Worm (Caenorhabditis elegans) whole organism, early embryonic: ENCODE results near the gene inx-3.
A peak's percentile ranks its signal among the peaks of the same experiment; 100 is the strongest.

Experiments
- B0310.2 ChIP-seq: sonication (generic microtip); optimal IDR thresholded peaks from 2 replicates; lab custom pipeline; 2016; ENCODE audit warnings: mild to moderate bottlenecking, missing genetic modification characterization, missing compliant biosample characterization
- F13C5.2 ChIP-seq: sonication (generic microtip); optimal IDR thresholded peaks from 2 replicates; lab custom pipeline; 2017; ENCODE audit warnings: mild to moderate bottlenecking, missing genetic modification characterization, inconsistent platforms, missing compliant biosample characterization
- aly-1 ChIP-seq: sonication (generic microtip); optimal IDR thresholded peaks from 2 replicates; lab custom pipeline; 2016; ENCODE audit warnings: missing genetic modification characterization, missing compliant biosample characterization
- ama-1 ChIP-seq: fragments of 150-350 bp; optimal IDR thresholded peaks from 2 replicates; lab custom pipeline; 2014
- ceh-13 ChIP-seq: fragments of 200-800 bp; sonication (Bioruptor generic); optimal IDR thresholded peaks from 2 replicates; lab custom pipeline; 2018; ENCODE audit warnings: mild to moderate bottlenecking, missing genetic modification characterization, missing compliant biosample characterization
- ceh-36 ChIP-seq: sonication (generic microtip); optimal IDR thresholded peaks from 2 replicates; lab custom pipeline; 2016; ENCODE audit warnings: missing genetic modification characterization, inconsistent platforms, missing compliant biosample characterization
- ets-7 ChIP-seq: sonication (generic microtip); optimal IDR thresholded peaks from 2 replicates; lab custom pipeline; 2016; ENCODE audit warnings: missing genotype, missing genetic modification characterization, missing compliant biosample characterization
- flt-1 ChIP-seq: fragments of 200-800 bp; sonication (Bioruptor generic); IDR thresholded peaks from 2 replicates; pipeline ENCODE4 v1.3.6; 2022; ENCODE audit warnings: missing genetic modification characterization, missing compliant biosample characterization
- hmbx-1 ChIP-seq: sonication (generic microtip); optimal IDR thresholded peaks from 2 replicates; lab custom pipeline; 2016; ENCODE audit warnings: mild to moderate bottlenecking, missing genetic modification characterization, missing compliant biosample characterization
- hmg-4 ChIP-seq: fragments of 200-800 bp; sonication (Bioruptor generic); optimal IDR thresholded peaks from 2 replicates; lab custom pipeline; 2018; ENCODE audit warnings: mild to moderate bottlenecking, missing genetic modification characterization, missing compliant biosample characterization
- hnd-1 ChIP-seq: sonication (generic microtip); optimal IDR thresholded peaks from 2 replicates; lab custom pipeline; 2016; ENCODE audit warnings: missing genetic modification characterization, missing compliant biosample characterization
- pes-1 ChIP-seq: fragments of 200-800 bp; sonication (Bioruptor generic); IDR thresholded peaks from 2 replicates; pipeline ENCODE4 v1.3.6; 2022; ENCODE audit warnings: missing genetic modification reagents, missing genetic modification characterization, missing compliant biosample characterization
- scrt-1 ChIP-seq: fragments of 200-800 bp; sonication (Bioruptor generic); IDR thresholded peaks from 2 replicates; pipeline ENCODE4 v1.3.6; 2022; ENCODE audit warnings: missing genetic modification characterization, missing compliant biosample characterization
- sea-1 ChIP-seq: fragments of 200-800 bp; sonication (Bioruptor generic); conservative IDR thresholded peaks from 2 replicates; pipeline ENCODE4 v1.3.6; 2022; ENCODE audit warnings: missing genetic modification characterization, missing compliant biosample characterization
- tbx-11 ChIP-seq: fragments of 200-800 bp; sonication (Bioruptor generic); IDR thresholded peaks from 2 replicates; pipeline ENCODE4 v1.3.6; 2022; ENCODE audit warnings: missing genetic modification characterization, missing compliant biosample characterization
- tbx-37 ChIP-seq: fragments of 200-800 bp; sonication (Bioruptor generic); conservative IDR thresholded peaks from 2 replicates; pipeline ENCODE4 v1.3.6; 2022; ENCODE audit warnings: missing genetic modification reagents, missing genetic modification characterization, missing compliant biosample characterization
- tra-4 ChIP-seq: sonication (generic microtip); optimal IDR thresholded peaks from 2 replicates; lab custom pipeline; 2017; ENCODE audit warnings: missing genetic modification characterization, missing compliant biosample characterization

Gene inx-3

DNA sequence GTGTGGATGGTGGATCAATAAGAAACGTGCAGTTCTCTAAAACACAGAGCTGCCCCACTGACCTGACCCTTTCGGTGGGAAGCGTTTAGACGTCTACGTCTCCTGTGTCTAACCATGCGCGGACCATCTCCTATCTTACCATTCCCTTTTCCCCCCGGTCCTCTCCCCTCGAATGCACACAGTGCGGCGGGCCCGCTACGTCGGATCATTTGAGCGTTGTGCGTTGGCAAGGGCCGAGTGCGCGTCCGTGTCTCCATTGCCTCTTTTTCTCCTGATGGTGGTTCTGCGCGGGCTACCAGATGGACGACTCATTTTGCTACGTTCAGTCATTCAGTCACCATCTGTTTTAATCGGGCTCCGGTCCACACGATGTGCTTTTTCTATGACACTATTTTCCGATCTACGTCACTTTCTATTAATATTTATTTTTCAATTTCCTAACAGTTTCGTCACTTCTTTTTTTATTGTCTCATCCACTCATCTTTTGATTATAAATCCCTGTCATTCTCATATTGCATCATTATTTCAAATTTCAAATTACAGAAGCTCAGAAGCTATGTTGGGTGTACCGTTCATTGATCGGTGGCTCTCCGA is at the start of gene inx-3:
TSS of gene inx-3 (plus strand) at position 544 of the 594 bp plus-strand sequence.
- peak; percentile 73 for TF ChIP-seq hmg-4 (GFP tag; lab: Kevin White, UChicago)
- no peak for TF ChIP-seq ets-7
- TF ChIP-seq sea-1 (GFP tag; lab: Robert Waterston, UW) = 0 out of 2 replicates have a peak, but pooled peaks have one; percentile 25
- 0 out of 2 replicates have a peak, but pooled peaks have one; percentile 21 for TF ChIP-seq tbx-37 (GFP tag; lab: Robert Waterston, UW)
- no peak for TF ChIP-seq ceh-13 (GFP tag; lab: Kevin White, UChicago)
- peak; percentile 24; the same call in 1 of the 2 replicates for TF ChIP-seq flt-1 (GFP tag; lab: Robert Waterston, UW)
- TF ChIP-seq pes-1 (GFP tag; lab: Robert Waterston, UW) = no peak; the same call in 1 of the 2 replicates
- TF ChIP-seq scrt-1 = no peak
- peak; percentile 31 for TF ChIP-seq aly-1
- TF ChIP-seq ama-1 (lab: Kevin White, UChicago) = no peak

DNA sequence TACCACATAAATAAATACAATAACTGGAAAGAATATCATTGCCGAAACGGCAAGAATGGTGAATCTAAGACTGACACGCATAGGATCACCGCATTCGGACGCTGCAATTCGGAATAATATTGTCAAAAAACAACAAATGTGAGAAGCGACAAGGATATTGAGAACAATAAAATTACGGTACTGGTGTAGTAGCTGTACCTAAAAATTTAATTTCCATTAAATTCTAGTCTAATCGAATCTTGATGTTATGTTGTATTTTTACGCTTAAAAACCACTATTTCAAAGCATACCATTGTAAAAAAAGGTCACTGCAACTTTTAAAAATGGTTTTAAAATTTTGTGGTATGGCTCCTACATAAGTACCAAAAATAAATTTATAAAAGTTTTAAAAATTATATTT is 47.2 kb upstream of the inx-3 start, which contains the start of gene mig-23:
TSS of gene mig-23 (minus strand) at position 101 of the 400 bp plus-strand sequence.
- TF ChIP-seq ceh-36 (tag; lab: Kevin White, UChicago) (no peak), F13C5.2 (tag; lab: Kevin White, UChicago) (no peak), scrt-1 (no peak), ceh-13 (GFP tag; lab: Kevin White, UChicago) (no peak), flt-1 (GFP tag; lab: Robert Waterston, UW) (no peak), tbx-37 (GFP tag; lab: Robert Waterston, UW) (no peak)

DNA sequence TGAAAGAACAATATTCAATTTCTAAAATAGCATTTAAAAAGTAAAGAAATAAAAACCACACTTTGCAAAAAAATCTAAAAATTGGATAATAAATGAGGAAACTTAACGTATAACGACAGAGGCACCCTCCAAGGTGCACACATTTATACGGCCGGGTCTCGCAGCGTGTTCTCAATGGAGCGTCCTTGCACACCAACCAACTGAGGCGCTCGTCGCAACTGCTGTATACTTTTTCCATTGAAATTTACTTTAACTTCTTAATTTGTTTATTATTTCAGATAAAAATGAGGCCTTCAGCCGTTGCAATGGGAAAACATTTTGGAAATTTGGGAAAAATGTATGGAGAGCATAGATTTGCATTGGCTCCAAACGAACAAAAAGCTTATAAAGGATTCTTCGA is 42.8 kb upstream of the inx-3 start, which contains the start of the genes R07E4.5 and R07E4.3:
TSS of gene R07E4.5 (minus strand) at position 1 of the 400 bp plus-strand sequence.
TSS of gene R07E4.3 (plus strand) at position 285 of the 400 bp plus-strand sequence.
- TF ChIP-seq pes-1 (GFP tag; lab: Robert Waterston, UW) (0 out of 2 replicates have a peak, but pooled peaks have one; percentile 42), F13C5.2 (tag; lab: Kevin White, UChicago) (peak; percentile 69), ceh-13 (GFP tag; lab: Kevin White, UChicago) (no peak)

DNA sequence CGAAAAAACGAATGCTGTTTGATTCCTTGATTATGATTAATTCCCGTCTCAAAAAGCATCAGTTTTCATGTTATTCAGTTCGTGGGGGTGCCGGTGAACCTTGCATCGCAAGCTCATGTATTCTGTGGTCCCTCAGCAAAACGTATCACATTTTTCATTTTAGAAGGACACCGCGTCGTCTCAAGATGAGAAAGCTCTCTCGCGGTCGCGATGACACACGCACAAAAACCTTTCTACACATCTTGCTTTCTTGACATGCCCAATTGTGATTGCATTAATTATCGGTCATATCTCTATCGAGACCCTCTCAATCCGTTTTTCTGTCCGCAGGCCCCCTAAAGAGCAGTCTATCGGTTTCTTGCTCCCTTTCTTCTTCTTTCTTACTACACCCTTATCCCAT is 39.8 kb upstream of the inx-3 start:
- no peak for TF ChIP-seq scrt-1
- TF ChIP-seq tbx-37 (GFP tag; lab: Robert Waterston, UW) = no peak
- no peak for TF ChIP-seq pes-1 (GFP tag; lab: Robert Waterston, UW)
- TF ChIP-seq F13C5.2 (tag; lab: Kevin White, UChicago) = no peak
- TF ChIP-seq hmg-4 (GFP tag; lab: Kevin White, UChicago) = no peak
- TF ChIP-seq aly-1 = no peak
- no peak for TF ChIP-seq ceh-36 (tag; lab: Kevin White, UChicago)
- TF ChIP-seq hmbx-1 (tag; lab: Kevin White, UChicago) = no peak
- no peak for TF ChIP-seq ceh-13 (GFP tag; lab: Kevin White, UChicago)
- no peak for TF ChIP-seq hnd-1 (tag; lab: Kevin White, UChicago)
- no peak for TF ChIP-seq tra-4 (tag; lab: Kevin White, UChicago)
- TF ChIP-seq tbx-11 (GFP tag; lab: Robert Waterston, UW) = no peak
- no peak for TF ChIP-seq ets-7
- no peak for TF ChIP-seq ama-1 (lab: Kevin White, UChicago)
- TF ChIP-seq flt-1 (GFP tag; lab: Robert Waterston, UW) = no peak

DNA sequence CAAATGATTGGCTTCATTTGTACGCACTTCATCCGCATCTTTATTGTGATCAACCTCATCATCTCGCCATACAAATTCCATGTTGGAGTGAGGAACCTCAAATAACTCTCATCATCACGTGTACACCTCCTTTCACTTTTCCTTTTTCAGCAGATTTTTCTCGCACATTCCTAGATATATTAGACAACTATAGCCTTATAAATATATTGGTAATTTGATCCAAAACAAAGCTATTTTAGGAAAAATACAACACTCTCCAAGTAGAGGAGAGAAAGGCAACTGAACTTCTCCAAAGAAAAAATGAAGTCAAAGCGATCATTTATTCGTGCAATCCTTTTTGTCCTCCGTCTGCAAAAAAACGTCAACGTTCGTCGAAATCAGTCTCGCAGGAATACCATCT is 37.1 kb upstream of the inx-3 start, which contains the start of gene R07E4.1:
TSS of gene R07E4.1 (plus strand) at position 301 of the 400 bp plus-strand sequence.
- no peak for TF ChIP-seq sea-1 (GFP tag; lab: Robert Waterston, UW)
- TF ChIP-seq ama-1 (lab: Kevin White, UChicago) = no peak
- TF ChIP-seq tbx-37 (GFP tag; lab: Robert Waterston, UW) = no peak
- no peak for TF ChIP-seq ceh-13 (GFP tag; lab: Kevin White, UChicago)
- TF ChIP-seq tra-4 (tag; lab: Kevin White, UChicago) = no peak
- no peak for TF ChIP-seq aly-1
- no peak for TF ChIP-seq ceh-36 (tag; lab: Kevin White, UChicago)
- no peak for TF ChIP-seq F13C5.2 (tag; lab: Kevin White, UChicago)
- no peak for TF ChIP-seq pes-1 (GFP tag; lab: Robert Waterston, UW)
- no peak for TF ChIP-seq hnd-1 (tag; lab: Kevin White, UChicago)
- no peak for TF ChIP-seq hmg-4 (GFP tag; lab: Kevin White, UChicago)
- TF ChIP-seq scrt-1 = no peak

DNA sequence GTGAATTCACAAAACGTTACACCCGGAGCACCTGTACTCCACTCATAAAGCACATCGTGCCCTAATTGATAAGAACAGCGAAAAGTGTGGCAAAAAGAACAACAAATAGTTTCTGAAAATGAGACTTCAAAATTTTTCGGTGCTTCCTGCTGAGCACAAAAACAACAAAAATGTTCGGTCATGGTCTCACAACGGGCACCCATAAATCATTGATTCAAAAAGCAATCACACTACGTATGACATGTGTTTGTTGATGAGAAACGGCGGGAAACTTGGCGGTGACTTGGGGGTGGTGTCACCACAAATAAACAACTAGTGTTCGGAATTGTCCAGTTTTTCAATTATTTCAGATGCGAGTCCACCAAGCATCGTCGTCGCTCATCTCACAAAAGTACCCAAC is 35.1 kb upstream of the inx-3 start:
- TF ChIP-seq ama-1 (lab: Kevin White, UChicago) = no peak
- no peak for TF ChIP-seq hmg-4 (GFP tag; lab: Kevin White, UChicago)
- no peak for TF ChIP-seq ets-7
- no peak for TF ChIP-seq sea-1 (GFP tag; lab: Robert Waterston, UW)

DNA sequence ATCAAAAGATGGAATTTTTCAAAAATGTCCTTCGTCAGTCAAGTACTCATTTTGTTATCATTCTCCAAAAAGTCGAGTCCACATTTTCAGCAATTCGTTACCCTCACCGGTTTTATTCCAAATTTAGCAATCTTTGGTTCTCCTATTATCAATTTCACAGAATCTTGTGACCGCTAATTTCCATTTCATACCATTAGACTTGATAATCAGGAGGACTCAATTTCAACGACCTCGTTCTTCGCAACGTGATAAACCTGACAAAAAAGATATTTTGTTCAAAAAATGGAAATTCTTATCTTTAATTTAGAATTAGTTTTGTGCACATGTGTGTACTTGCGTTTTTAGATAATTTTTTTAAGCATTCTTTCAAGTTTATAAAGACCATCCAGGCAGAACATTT is 33.4 kb upstream of the inx-3 start:
- TF ChIP-seq F13C5.2 (tag; lab: Kevin White, UChicago) = no peak
- no peak for TF ChIP-seq flt-1 (GFP tag; lab: Robert Waterston, UW)
- TF ChIP-seq tra-4 (tag; lab: Kevin White, UChicago) = no peak
- TF ChIP-seq sea-1 (GFP tag; lab: Robert Waterston, UW) = no peak
- TF ChIP-seq ceh-36 (tag; lab: Kevin White, UChicago) = no peak
- no peak for TF ChIP-seq tbx-37 (GFP tag; lab: Robert Waterston, UW)
- TF ChIP-seq ets-7 = no peak
- no peak for TF ChIP-seq aly-1

DNA sequence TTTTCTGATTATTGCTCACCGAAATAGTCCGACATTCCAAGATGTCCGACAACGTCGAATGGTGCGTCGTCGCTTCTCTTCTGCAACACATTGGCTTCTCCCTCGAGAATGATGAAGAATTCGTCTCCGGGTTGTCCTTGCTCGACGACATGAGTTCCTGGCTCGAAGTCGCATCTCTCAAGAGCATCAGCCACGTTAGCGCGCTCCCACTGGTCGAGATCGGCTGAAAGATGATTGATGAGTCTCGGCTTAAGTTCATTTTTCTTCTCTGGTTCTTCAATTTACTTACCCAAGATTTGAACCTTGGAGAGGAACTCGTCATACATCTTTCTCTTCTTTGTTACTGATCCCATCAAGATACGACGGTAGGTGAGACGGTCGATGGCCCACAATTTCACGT is 23.7 kb upstream of the inx-3 start:
- no peak for TF ChIP-seq tra-4 (tag; lab: Kevin White, UChicago)
- no peak for TF ChIP-seq ceh-36 (tag; lab: Kevin White, UChicago)
- no peak for TF ChIP-seq B0310.2
- TF ChIP-seq tbx-11 (GFP tag; lab: Robert Waterston, UW) = no peak
- no peak for TF ChIP-seq flt-1 (GFP tag; lab: Robert Waterston, UW)
- no peak for TF ChIP-seq F13C5.2 (tag; lab: Kevin White, UChicago)
- TF ChIP-seq ets-7 = no peak
- TF ChIP-seq hnd-1 (tag; lab: Kevin White, UChicago) = no peak
- TF ChIP-seq scrt-1 = no peak
- TF ChIP-seq sea-1 (GFP tag; lab: Robert Waterston, UW) = no peak
- no peak for TF ChIP-seq aly-1
- TF ChIP-seq tbx-37 (GFP tag; lab: Robert Waterston, UW) = no peak
- no peak for TF ChIP-seq hmg-4 (GFP tag; lab: Kevin White, UChicago)
